Worm (Caenorhabditis elegans) whole organism, L2 larva: Measurements from ENCODE around the gene F13E9.15.

Experiments used
- C34F6.9 ChIP-seq: fragments of 150-350 bp; optimal IDR thresholded peaks from 2 replicates; lab custom pipeline; 2014; ENCODE audit warnings: missing biosample characterization, missing genetic modification characterization
- ZK546.5 ChIP-seq: sonication (generic microtip); optimal IDR thresholded peaks from 2 replicates; lab custom pipeline; 2017; ENCODE audit warnings: missing biosample characterization, missing genetic modification characterization
- alr-1 ChIP-seq: fragments of 150-350 bp; optimal IDR thresholded peaks from 2 replicates; lab custom pipeline; 2014; ENCODE audit warnings: missing biosample characterization, missing genetic modification characterization
- aly-2 ChIP-seq: fragments of 150-350 bp; optimal IDR thresholded peaks from 2 replicates; lab custom pipeline; 2014; ENCODE audit warnings: missing biosample characterization, missing genetic modification characterization
- ama-1 ChIP-seq: fragments of 150-350 bp; optimal IDR thresholded peaks from 2 replicates; lab custom pipeline; 2018; ENCODE audit warnings: inconsistent platforms
- blmp-1 ChIP-seq: sonication (generic microtip); optimal IDR thresholded peaks from 2 replicates; lab custom pipeline; 2017; ENCODE audit warnings: missing genetic modification characterization, mild to moderate bottlenecking, missing compliant biosample characterization, antibody characterized with exemption, moderate library complexity; ENCODE audit not compliant: insufficient read depth
- crh-2 ChIP-seq: sonication (generic microtip); optimal IDR thresholded peaks from 2 replicates; lab custom pipeline; 2017; ENCODE audit warnings: missing biosample characterization, missing genetic modification characterization
- elt-3 ChIP-seq: sonication (generic microtip); optimal IDR thresholded peaks from 2 replicates; lab custom pipeline; 2017; ENCODE audit warnings: missing biosample characterization, missing genetic modification characterization
- fos-1 ChIP-seq: fragments of 150-350 bp; optimal IDR thresholded peaks from 2 replicates; lab custom pipeline; 2014; ENCODE audit warnings: missing biosample characterization, missing genetic modification characterization
- gmeb-1 ChIP-seq: fragments of 150-350 bp; optimal IDR thresholded peaks from 2 replicates; lab custom pipeline; 2014; ENCODE audit warnings: missing biosample characterization, missing genetic modification characterization
- lin-11 ChIP-seq: fragments of 150-350 bp; sonication (generic microtip); optimal IDR thresholded peaks from 2 replicates; lab custom pipeline; 2014; ENCODE audit warnings: missing biosample characterization, missing genetic modification characterization, inconsistent platforms, mixed read lengths
- lin-39 ChIP-seq: fragments of 150-350 bp; optimal IDR thresholded peaks from 2 replicates; lab custom pipeline; 2014; ENCODE audit warnings: missing biosample characterization, missing genetic modification reagents, missing genetic modification characterization
- lsy-2 ChIP-seq, 2 experiments: fragments of 150-350 bp in 1 of 2; sonication (generic microtip) in 1 of 2; optimal IDR thresholded peaks; 2 replicates each; lab custom pipeline; 2014 to 2017; ENCODE audit warnings: missing biosample characterization in 2 of 2, missing genetic modification characterization in 2 of 2
- mab-5 ChIP-seq: fragments of 150-350 bp; optimal IDR thresholded peaks from 2 replicates; lab custom pipeline; 2014; ENCODE audit warnings: missing biosample characterization, missing genetic modification characterization
- mbf-1 ChIP-seq: sonication (generic microtip); optimal IDR thresholded peaks from 2 replicates; lab custom pipeline; 2017; ENCODE audit warnings: missing biosample characterization, missing genetic modification characterization
- mdl-1 ChIP-seq, 2 experiments: fragments of 150-350 bp in 1 of 2; sonication (generic microtip) in 1 of 2; optimal IDR thresholded peaks; 2 replicates each; lab custom pipeline; 2017; ENCODE audit warnings: missing biosample characterization in 2 of 2, missing genetic modification characterization in 2 of 2
- nhr-10 ChIP-seq: sonication (generic microtip); optimal IDR thresholded peaks from 2 replicates; lab custom pipeline; 2017; ENCODE audit warnings: missing biosample characterization, missing genetic modification characterization
- nhr-11 ChIP-seq: fragments of 150-350 bp; optimal IDR thresholded peaks from 2 replicates; lab custom pipeline; 2014; ENCODE audit warnings: missing biosample characterization, missing genetic modification characterization
- nhr-12 ChIP-seq: fragments of 150-350 bp; optimal IDR thresholded peaks from 2 replicates; lab custom pipeline; 2014; ENCODE audit warnings: missing biosample characterization, missing genetic modification characterization
- nhr-129 ChIP-seq: fragments of 150-350 bp; optimal IDR thresholded peaks from 2 replicates; lab custom pipeline; 2014; ENCODE audit warnings: missing biosample characterization, missing genetic modification characterization
- nhr-21 ChIP-seq: fragments of 150-350 bp; optimal IDR thresholded peaks from 2 replicates; lab custom pipeline; 2014; ENCODE audit warnings: missing biosample characterization, missing genetic modification characterization
- nhr-23 ChIP-seq: fragments of 150-350 bp; optimal IDR thresholded peaks from 2 replicates; lab custom pipeline; 2014; ENCODE audit warnings: missing biosample characterization, missing genetic modification reagents, missing genetic modification characterization
- nhr-237 ChIP-seq: fragments of 150-350 bp; optimal IDR thresholded peaks from 2 replicates; lab custom pipeline; 2014; ENCODE audit warnings: missing biosample characterization, missing genetic modification characterization
- nhr-25 ChIP-seq: fragments of 150-350 bp; sonication (generic microtip); optimal IDR thresholded peaks from 3 replicates; lab custom pipeline; 2014; ENCODE audit warnings: missing biosample characterization, missing genetic modification characterization
- nhr-6 ChIP-seq: fragments of 150-350 bp; optimal IDR thresholded peaks from 2 replicates; lab custom pipeline; 2014; ENCODE audit warnings: missing biosample characterization, missing genetic modification characterization
- peb-1 ChIP-seq: fragments of 150-350 bp; optimal IDR thresholded peaks from 2 replicates; lab custom pipeline; 2014; ENCODE audit warnings: missing biosample characterization, missing genetic modification characterization
- sem-4 ChIP-seq: fragments of 150-350 bp; optimal IDR thresholded peaks from 2 replicates; lab custom pipeline; 2014; ENCODE audit warnings: missing biosample characterization, missing genetic modification reagents, missing genetic modification characterization
- sma-3 ChIP-seq: sonication (generic microtip); optimal IDR thresholded peaks from 2 replicates; lab custom pipeline; 2016; ENCODE audit warnings: missing genetic modification reagents, missing genetic modification characterization, missing compliant biosample characterization
- sma-9 ChIP-seq, 2 experiments: fragments of 150-350 bp in 1 of 2; sonication (generic microtip) in 1 of 2; optimal IDR thresholded peaks; 2 replicates each; lab custom pipeline; 2014 to 2016; ENCODE audit warnings: missing genetic modification characterization in 2 of 2, mild to moderate bottlenecking in 1 of 2, missing biosample characterization in 1 of 2, missing compliant biosample characterization in 1 of 2, missing genetic modification reagents in 1 of 2, moderate library complexity in 1 of 2
- unc-39 ChIP-seq: fragments of 150-350 bp; optimal IDR thresholded peaks from 2 replicates; lab custom pipeline; 2014; ENCODE audit warnings: missing biosample characterization, missing genetic modification characterization
- unc-62 ChIP-seq: fragments of 150-350 bp; optimal IDR thresholded peaks from 2 replicates; lab custom pipeline; 2014; ENCODE audit warnings: missing biosample characterization, missing genetic modification reagents, missing genetic modification characterization
- zag-1 ChIP-seq: fragments of 150-350 bp; optimal IDR thresholded peaks from 2 replicates; lab custom pipeline; 2014; ENCODE audit warnings: missing biosample characterization, missing genetic modification characterization
- ztf-4 ChIP-seq: fragments of 150-350 bp; optimal IDR thresholded peaks from 2 replicates; lab custom pipeline; 2014; ENCODE audit warnings: missing biosample characterization, missing genetic modification characterization

Gene F13E9.15

ce11 chrIV:10881230-10881629 is 8.4 kb downstream of the F13E9.15 start, which contains the start of gene F13E9.13:
F13E9.13 (plus strand) TSS chrIV:10881546.
- TF ChIP-seq nhr-12 (tag; lab: Kevin White, UChicago) (no peak), fos-1 (peak; percentile 24), sma-9 (GFP tag; optimal IDR thresholded peaks at IDR 0.05; lab: Kevin White, UChicago) (peak; percentile 46), sma-9 (tag; optimal IDR thresholded peaks at IDR 0.05; lab: Kevin White, UChicago) (no peak)

- no peak for TF ChIP-seq zag-1 (tag; lab: Kevin White, UChicago)
Observed at ce11 chrIV:10880264-10880663, 9.4 kb downstream of the F13E9.15 start, which contains the start of gene fipr-15. fipr-15 (plus strand) TSS chrIV:10880564.

- TF ChIP-seq C34F6.9: no peak
- no peak for TF ChIP-seq sem-4 (tag; lab: Kevin White, UChicago)
- no peak for TF ChIP-seq nhr-25 (tag; lab: Kevin White, UChicago)
- no peak for TF ChIP-seq lsy-2 (tag; optimal IDR thresholded peaks at IDR 0.05; lab: Kevin White, UChicago)
- TF ChIP-seq elt-3 (tag; lab: Kevin White, UChicago): no peak
- no peak for TF ChIP-seq alr-1
- TF ChIP-seq unc-62 (GFP tag; lab: Kevin White, UChicago): no peak
- TF ChIP-seq ZK546.5 (tag; lab: Kevin White, UChicago): no peak
- no peak for TF ChIP-seq nhr-23
- TF ChIP-seq nhr-237 (tag; lab: Kevin White, UChicago): no peak
- TF ChIP-seq aly-2 (tag; lab: Kevin White, UChicago): no peak
Observed at ce11 chrIV:10879542-10879941, 10.1 kb downstream of the F13E9.15 start, which contains the start of gene sdz-13. sdz-13 (minus strand) TSS chrIV:10879642.

ce11 chrIV:10876844-10877243 is 12.8 kb downstream of the F13E9.15 start, which contains the start of gene fipr-14:
fipr-14 (plus strand) TSS chrIV:10877144.
- TF ChIP-seq unc-39 (no peak), lin-39 (tag; lab: Kevin White, UChicago) (no peak), mab-5 (tag; lab: Kevin White, UChicago) (no peak), gmeb-1 (no peak), aly-2 (tag; lab: Kevin White, UChicago) (no peak), mbf-1 (no peak), lin-11 (tag; lab: Kevin White, UChicago) (no peak), nhr-12 (tag; lab: Kevin White, UChicago) (no peak), nhr-11 (tag; lab: Kevin White, UChicago) (no peak), sma-3 (GFP tag; lab: Kevin White, UChicago) (no peak)
- TF ChIP-seq, all 48 proteins: peak for 0

ce11 chrIV:10874527-10874926 is 15.1 kb downstream of the F13E9.15 start, which contains the start of gene F13E9.12:
F13E9.12 (minus strand) TSS chrIV:10874627.
- TF ChIP-seq mab-5 (tag; lab: Kevin White, UChicago) (no peak), zag-1 (tag; lab: Kevin White, UChicago) (no peak), nhr-6 (tag; lab: Kevin White, UChicago) (no peak), gmeb-1 (no peak), crh-2 (tag; lab: Kevin White, UChicago) (no peak), nhr-129 (no peak), mdl-1 (tag; optimal IDR thresholded peaks at IDR 0.05; lab: Kevin White, UChicago) (no peak), nhr-10 (tag; lab: Kevin White, UChicago) (no peak), sma-9 (GFP tag; optimal IDR thresholded peaks at IDR 0.05; lab: Kevin White, UChicago) (no peak), sma-9 (tag; optimal IDR thresholded peaks at IDR 0.05; lab: Kevin White, UChicago) (no peak), ztf-4 (tag; lab: Kevin White, UChicago) (no peak), ama-1 (no peak), nhr-11 (tag; lab: Kevin White, UChicago) (no peak), blmp-1 (no peak), nhr-21 (tag; lab: Kevin White, UChicago) (no peak), lin-39 (tag; lab: Kevin White, UChicago) (no peak), nhr-12 (tag; lab: Kevin White, UChicago) (no peak), mbf-1 (no peak), fos-1 (no peak), nhr-23 (no peak), peb-1 (tag; lab: Kevin White, UChicago) (no peak)
